Fruit fly (Drosophila melanogaster): ENCODE measurements around the gene CG18641.
A peak's percentile ranks its signal among the peaks of the same experiment; 100 is the strongest.

Gene CG18641

dm6 chr2L:2365077-2365651 lies 50.0 kb downstream of the CG18641 start, which contains the start of the genes Rab5 and Axud1 (continued):
- TF ChIP-seq Hr78 (GFP tag; optimal IDR thresholded peaks at IDR 0.05), result no peak
- peak; percentile 20 for TF ChIP-seq CG17385 (GFP tag; optimal IDR thresholded peaks at IDR 0.05)
- TF ChIP-seq CG3838 (GFP tag; optimal IDR thresholded peaks at IDR 0.05), result no peak
- no peak for TF ChIP-seq HLH54F (GFP tag; optimal IDR thresholded peaks at IDR 0.05)
- TF ChIP-seq Hr51 (GFP tag; optimal IDR thresholded peaks at IDR 0.05), result no peak
- 0 out of 2 replicates have a peak, but pooled peaks have one; percentile 15 for TF ChIP-seq CG32772 (GFP tag; IDR thresholded peaks at IDR 0.05)
- TF ChIP-seq CG30403 (GFP tag; optimal IDR thresholded peaks at IDR 0.05), result no peak
- TF ChIP-seq gro (GFP tag; optimal IDR thresholded peaks at IDR 0.05), result no peak
- TF ChIP-seq en (GFP tag; optimal IDR thresholded peaks at IDR 0.05), result no peak
- no peak for TF ChIP-seq maf-S (GFP tag; optimal IDR thresholded peaks at IDR 0.05)
- peak; percentile 10; the same call in 1 of the 2 replicates for TF ChIP-seq CG31441 (GFP tag; IDR thresholded peaks at IDR 0.05)
- TF ChIP-seq Sin3A (optimal IDR thresholded peaks at IDR 0.05), result peak; percentile 89
- no peak for TF ChIP-seq CG17912 (GFP tag; optimal IDR thresholded peaks at IDR 0.05)
- TF ChIP-seq CG10565 (GFP tag; optimal IDR thresholded peaks at IDR 0.05), result no peak
- no peak for TF ChIP-seq CG8281 (tag; optimal IDR thresholded peaks at IDR 0.05)
- no peak for TF ChIP-seq CG13123 (GFP tag; optimal IDR thresholded peaks at IDR 0.05)
- TF ChIP-seq Gsc (GFP tag; IDR thresholded peaks at IDR 0.05), result no peak
- no peak for TF ChIP-seq CG6683 (GFP tag; optimal IDR thresholded peaks at IDR 0.05)
- TF ChIP-seq CG8924 (tag; optimal IDR thresholded peaks at IDR 0.05), result peak; percentile 27
- TF ChIP-seq slbo (GFP tag; IDR thresholded peaks at IDR 0.05), result peak; percentile 40; the same call in 1 of the 2 replicates
- peak; percentile 79 for TF ChIP-seq BEAF-32 (GFP tag; optimal IDR thresholded peaks at IDR 0.05)
- TF ChIP-seq vfl (GFP tag; optimal IDR thresholded peaks at IDR 0.05), result no peak
- peak; percentile 39; the same call in 1 of the 2 replicates for TF ChIP-seq Rfx (GFP tag; IDR thresholded peaks at IDR 0.05)
- peak; percentile 64 for TF ChIP-seq Med (GFP tag)
- TF ChIP-seq CG8089 (GFP tag; optimal IDR thresholded peaks at IDR 0.05), result no peak
- no peak for TF ChIP-seq CG17612 (GFP tag; IDR thresholded peaks at IDR 0.05)
- no peak for TF ChIP-seq Chrac-16 (GFP tag; optimal IDR thresholded peaks at IDR 0.05)
- no peak for TF ChIP-seq ap (GFP tag; IDR thresholded peaks at IDR 0.05)
- peak; percentile 4 for TF ChIP-seq sqz (GFP tag; optimal IDR thresholded peaks at IDR 0.05)
- no peak for TF ChIP-seq Blimp-1 (GFP tag; optimal IDR thresholded peaks at IDR 0.05)
- no peak for TF ChIP-seq crol (GFP tag; IDR thresholded peaks at IDR 0.05)
- TF ChIP-seq Awh (GFP tag; IDR thresholded peaks at IDR 0.05), result no peak
- TF ChIP-seq CG42726 (GFP tag; IDR thresholded peaks at IDR 0.05; ENCODE audit: partially characterized antibody), result 0 out of 2 replicates have a peak, but pooled peaks have one; percentile 45
- TF ChIP-seq NfI (GFP tag; optimal IDR thresholded peaks at IDR 0.05), result no peak
- no peak for TF ChIP-seq Lim3 (GFP tag; IDR thresholded peaks at IDR 0.05)
- no peak for TF ChIP-seq Sox100B (GFP tag; optimal IDR thresholded peaks at IDR 0.05)
- TF ChIP-seq CG6791 (GFP tag; IDR thresholded peaks at IDR 0.05; ENCODE audit: partially characterized antibody), result no peak
- no peak for TF ChIP-seq slou (GFP tag; optimal IDR thresholded peaks at IDR 0.05)
- no peak for TF ChIP-seq CG7786 (GFP tag; optimal IDR thresholded peaks at IDR 0.05)
- no peak for TF ChIP-seq Doc2 (GFP tag; IDR thresholded peaks at IDR 0.05)
- peak in 1 of 2 experiments; percentile 85 for TF ChIP-seq Pdp1 (GFP tag; optimal IDR thresholded peaks at IDR 0.05)
- TF ChIP-seq Mes4 (GFP tag; optimal IDR thresholded peaks at IDR 0.05), result no peak
- no peak for TF ChIP-seq ind (GFP tag; optimal IDR thresholded peaks at IDR 0.05)
- TF ChIP-seq CG33557 (GFP tag; optimal IDR thresholded peaks at IDR 0.05), result no peak
- no peak for TF ChIP-seq Atf-2 (GFP tag; optimal IDR thresholded peaks at IDR 0.05)
- no peak for TF ChIP-seq klu (GFP tag; IDR thresholded peaks at IDR 0.05)
- TF ChIP-seq knrl (GFP tag; IDR thresholded peaks at IDR 0.05; ENCODE audit: partially characterized antibody), result peak; percentile 60; the same call in 1 of the 3 replicates
- peak; percentile 37; the same call in 1 of the 2 replicates for TF ChIP-seq ssp (GFP tag; IDR thresholded peaks at IDR 0.05)
- no peak for TF ChIP-seq CG18599 (GFP tag; optimal IDR thresholded peaks at IDR 0.05)
- TF ChIP-seq insv (GFP tag; optimal IDR thresholded peaks at IDR 0.05), result no peak

Measured in whole organism, embryonic.